Fruit fly (Drosophila melanogaster): ENCODE data around the gene Pex12.

- no peak for TF ChIP-seq psq (optimal IDR thresholded peaks at IDR 0.05)
- no peak for TF ChIP-seq ttk (optimal IDR thresholded peaks at IDR 0.05)
Measured at dm6 chr2L:856690-857488, 41.1 kb downstream of the Pex12 start.

All from Kc167 (cell line).